Worm (Caenorhabditis elegans): ENCODE results near the gene atgp-1.

- TF ChIP-seq skn-1 (tag; optimal IDR thresholded peaks at IDR 0.05): no peak
- TF ChIP-seq ama-1 (optimal IDR thresholded peaks at IDR 0.05): peak; percentile 41
- TF ChIP-seq snpc-4 (tag; optimal IDR thresholded peaks at IDR 0.05): peak; percentile 10
- peak; percentile 65 for TF ChIP-seq sem-4 (tag; optimal IDR thresholded peaks at IDR 0.05)
- TF ChIP-seq peb-1 (tag; optimal IDR thresholded peaks at IDR 0.05): no peak
- no peak for TF ChIP-seq elt-1 (tag; optimal IDR thresholded peaks at IDR 0.05)
Measured at ce11 chrIV:17268628-17269027, 514 bp upstream of the atgp-1 start.
